Fruit fly (Drosophila melanogaster): ENCODE results near the gene CG9297.
A peak's percentile ranks its signal among the peaks of the same experiment; 100 is the strongest.

Gene CG9297

dm6 chr3R:13802057-13802817, 30.9 kb downstream of the CG9297 start:
- TF ChIP-seq Dll (optimal IDR thresholded peaks at IDR 0.05) (no peak), pan (optimal IDR thresholded peaks at IDR 0.05) (no peak), EcR (GFP tag; optimal IDR thresholded peaks at IDR 0.05) (no peak), psq (optimal IDR thresholded peaks at IDR 0.05) (no peak), CG8478 (optimal IDR thresholded peaks at IDR 0.05) (no peak), usp (GFP tag; optimal IDR thresholded peaks at IDR 0.05) (no peak)

- TF ChIP-seq CG8478 (optimal IDR thresholded peaks at IDR 0.05) = no peak
- no peak for TF ChIP-seq EcR (GFP tag; optimal IDR thresholded peaks at IDR 0.05)
- TF ChIP-seq psq (optimal IDR thresholded peaks at IDR 0.05) = no peak
- no peak for TF ChIP-seq pan (optimal IDR thresholded peaks at IDR 0.05)
- TF ChIP-seq Dll (optimal IDR thresholded peaks at IDR 0.05) = no peak
- TF ChIP-seq usp (GFP tag; optimal IDR thresholded peaks at IDR 0.05) = no peak
Observed at dm6 chr3R:13803185-13803887, 32.0 kb downstream of the CG9297 start.

- TF ChIP-seq pan (optimal IDR thresholded peaks at IDR 0.05) = no peak
- no peak for TF ChIP-seq CG8478 (optimal IDR thresholded peaks at IDR 0.05)
- no peak for TF ChIP-seq EcR (GFP tag; optimal IDR thresholded peaks at IDR 0.05)
- no peak for TF ChIP-seq usp (GFP tag; optimal IDR thresholded peaks at IDR 0.05)
- TF ChIP-seq psq (optimal IDR thresholded peaks at IDR 0.05) = no peak
Observed at dm6 chr3R:13803892-13804710, 32.8 kb downstream of the CG9297 start.

- TF ChIP-seq usp (GFP tag; optimal IDR thresholded peaks at IDR 0.05) (no peak), EcR (GFP tag; optimal IDR thresholded peaks at IDR 0.05) (no peak)
Observed at dm6 chr3R:13804971-13805603, 33.8 kb downstream of the CG9297 start.

dm6 chr3R:13806032-13806709, 34.9 kb downstream of the CG9297 start:
- TF ChIP-seq psq (optimal IDR thresholded peaks at IDR 0.05) (no peak), EcR (GFP tag; optimal IDR thresholded peaks at IDR 0.05) (peak in 1 of 2 experiments; percentile 93)

- TF ChIP-seq pan (optimal IDR thresholded peaks at IDR 0.05) (peak; percentile 25), Dll (optimal IDR thresholded peaks at IDR 0.05) (no peak)
Observed at dm6 chr3R:13806710-13807093, 35.4 kb downstream of the CG9297 start.

dm6 chr3R:13807330-13807729, 36.0 kb downstream of the CG9297 start:
- TF ChIP-seq usp (GFP tag; optimal IDR thresholded peaks at IDR 0.05) (no peak), psq (optimal IDR thresholded peaks at IDR 0.05) (no peak), pan (optimal IDR thresholded peaks at IDR 0.05) (no peak), CG8478 (optimal IDR thresholded peaks at IDR 0.05) (no peak), EcR (GFP tag; optimal IDR thresholded peaks at IDR 0.05) (peak; percentile 61 to 99), Dll (optimal IDR thresholded peaks at IDR 0.05) (no peak)

- TF ChIP-seq psq (optimal IDR thresholded peaks at IDR 0.05) (no peak), EcR (GFP tag; optimal IDR thresholded peaks at IDR 0.05) (no peak), pan (optimal IDR thresholded peaks at IDR 0.05) (no peak), Dll (optimal IDR thresholded peaks at IDR 0.05) (no peak), usp (GFP tag; optimal IDR thresholded peaks at IDR 0.05) (no peak), CG8478 (optimal IDR thresholded peaks at IDR 0.05) (no peak)
Observed at dm6 chr3R:13807906-13808305, 36.6 kb downstream of the CG9297 start.

- TF ChIP-seq EcR (GFP tag; optimal IDR thresholded peaks at IDR 0.05) (peak in 1 of 2 experiments; percentile 14), pan (optimal IDR thresholded peaks at IDR 0.05) (no peak), psq (optimal IDR thresholded peaks at IDR 0.05) (no peak)
Observed at dm6 chr3R:13809261-13809660, 38.0 kb downstream of the CG9297 start.

- TF ChIP-seq usp (GFP tag; optimal IDR thresholded peaks at IDR 0.05) = no peak
- no peak for TF ChIP-seq EcR (GFP tag; optimal IDR thresholded peaks at IDR 0.05)
- no peak for TF ChIP-seq psq (optimal IDR thresholded peaks at IDR 0.05)
- no peak for TF ChIP-seq pan (optimal IDR thresholded peaks at IDR 0.05)
Observed at dm6 chr3R:13810308-13810707, 39.0 kb downstream of the CG9297 start.

- no peak for TF ChIP-seq pan (optimal IDR thresholded peaks at IDR 0.05)
- TF ChIP-seq psq (optimal IDR thresholded peaks at IDR 0.05) = no peak
- no peak for TF ChIP-seq Dll (optimal IDR thresholded peaks at IDR 0.05)
- no peak for TF ChIP-seq CG8478 (optimal IDR thresholded peaks at IDR 0.05)
- no peak for TF ChIP-seq EcR (GFP tag; optimal IDR thresholded peaks at IDR 0.05)
- no peak for TF ChIP-seq usp (GFP tag; optimal IDR thresholded peaks at IDR 0.05)
Observed at dm6 chr3R:13811737-13812136, 40.4 kb downstream of the CG9297 start.

Data from whole organism.